Worm (Caenorhabditis elegans) whole organism, young adult: ENCODE measurements around the gene C17F4.8.

Source experiments
- F10E7.11 ChIP-seq: sonication (generic microtip); optimal IDR thresholded peaks from 2 replicates; lab custom pipeline; 2017; ENCODE audit warnings: mild to moderate bottlenecking, missing genetic modification characterization, moderate library complexity, missing compliant biosample characterization
- K11D2.4 ChIP-seq: fragments of 200-800 bp; sonication (Bioruptor generic); IDR thresholded peaks from 2 replicates; pipeline ENCODE4 v1.3.6; 2022; ENCODE audit warnings: missing genetic modification reagents, missing genetic modification characterization, missing compliant biosample characterization
- T07F8.4 ChIP-seq: sonication (generic microtip); optimal IDR thresholded peaks from 2 replicates; lab custom pipeline; 2016; ENCODE audit warnings: mild to moderate bottlenecking, missing genetic modification characterization, moderate library complexity, missing compliant biosample characterization
- Y53G8AR.9 ChIP-seq: fragments of 200-800 bp; sonication (Bioruptor generic); conservative IDR thresholded peaks from 2 replicates; pipeline ENCODE4 v1.3.6; 2022; ENCODE audit warnings: missing genetic modification reagents, missing genetic modification characterization, missing compliant biosample characterization
- ZK185.1 ChIP-seq: sonication (generic microtip); optimal IDR thresholded peaks from 2 replicates; lab custom pipeline; 2016; ENCODE audit warnings: mild to moderate bottlenecking, missing genetic modification characterization, missing compliant biosample characterization; ENCODE audit not compliant: poor library complexity, severe bottlenecking
- ama-1 ChIP-seq, 3 experiments: fragments of 150-350 bp in 1 of 3; sonication (generic microtip) in 2 of 3; optimal IDR thresholded peaks; 2 replicates each; lab custom pipeline; 2014 to 2018; ENCODE audit warnings: missing biosample characterization in 2 of 3, missing genetic modification characterization in 2 of 3, missing genetic modification reagents in 2 of 3
- cebp-1 ChIP-seq, 2 experiments: fragments of 200-800 bp in 1 of 2; sonication (Bioruptor generic) in 1 of 2; sonication (generic microtip) in 1 of 2; IDR thresholded peaks in 1 of 2; optimal IDR thresholded peaks in 1 of 2; 2 replicates each; pipeline versions ENCODE4 v1.3.6 to Lab custom; 2017 to 2022; ENCODE audit warnings: missing compliant biosample characterization in 2 of 2, missing genetic modification characterization in 2 of 2, mild to moderate bottlenecking in 1 of 2, missing genetic modification reagents in 1 of 2, moderate library complexity in 1 of 2
- ceh-100 ChIP-seq: fragments of 200-800 bp; sonication (Bioruptor generic); IDR thresholded peaks from 2 replicates; pipeline ENCODE4 v1.3.6; 2022; ENCODE audit warnings: missing genetic modification reagents, missing genetic modification characterization, missing compliant biosample characterization
- ceh-27 ChIP-seq: fragments of 200-800 bp; sonication (Bioruptor generic); optimal IDR thresholded peaks from 2 replicates; lab custom pipeline; 2018; ENCODE audit warnings: mild to moderate bottlenecking, missing genetic modification characterization, moderate library complexity, missing compliant biosample characterization
- ceh-91 ChIP-seq: fragments of 200-800 bp; sonication (Bioruptor generic); IDR thresholded peaks from 2 replicates; pipeline ENCODE4 v1.3.6; 2022; ENCODE audit warnings: missing genetic modification reagents, missing genetic modification characterization, missing compliant biosample characterization
- die-1 ChIP-seq: sonication (generic microtip); optimal IDR thresholded peaks from 2 replicates; lab custom pipeline; 2016; ENCODE audit warnings: missing genotype, mild to moderate bottlenecking, missing genetic modification characterization, missing compliant biosample characterization
- dpl-1 ChIP-seq: fragments of 150-350 bp; optimal IDR thresholded peaks from 2 replicates; lab custom pipeline; 2014; ENCODE audit warnings: missing biosample characterization, missing genetic modification reagents, missing genetic modification characterization
- efl-1 ChIP-seq: fragments of 150-350 bp; optimal IDR thresholded peaks from 2 replicates; lab custom pipeline; 2014; ENCODE audit warnings: missing biosample characterization, missing genetic modification reagents, missing genetic modification characterization
- egl-18 ChIP-seq: fragments of 200-800 bp; sonication (Bioruptor generic); IDR thresholded peaks from 2 replicates; pipeline ENCODE4 v1.3.6; 2022; ENCODE audit warnings: missing genetic modification reagents, missing genetic modification characterization, missing compliant biosample characterization
- him-1 ChIP-seq: sonication (generic microtip); optimal IDR thresholded peaks from 2 replicates; lab custom pipeline; 2016; ENCODE audit warnings: missing genotype, missing genetic modification reagents, missing genetic modification characterization, missing compliant biosample characterization
- lag-1 ChIP-seq: fragments of 200-800 bp; sonication (Bioruptor generic); IDR thresholded peaks from 2 replicates; pipeline ENCODE4 v1.3.6; 2022; ENCODE audit warnings: missing genetic modification reagents, missing genetic modification characterization, missing compliant biosample characterization
- lin-35 ChIP-seq, 3 experiments: fragments of 150-350 bp in 2 of 3; sonication (generic microtip) in 1 of 3; optimal IDR thresholded peaks; 2 replicates each; lab custom pipeline; 2014 to 2018; ENCODE audit warnings: missing biosample characterization in 3 of 3, missing genetic modification characterization in 3 of 3, missing genetic modification reagents in 3 of 3
- madf-8 ChIP-seq: fragments of 200-800 bp; sonication (Bioruptor generic); conservative IDR thresholded peaks from 2 replicates; pipeline ENCODE4 v1.3.6; 2022; ENCODE audit warnings: missing genetic modification reagents, missing genetic modification characterization, missing compliant biosample characterization
- mel-28 ChIP-seq: sonication (generic microtip); optimal IDR thresholded peaks from 2 replicates; lab custom pipeline; 2016; ENCODE audit warnings: borderline replicate concordance, mild to moderate bottlenecking, missing genetic modification characterization, missing compliant biosample characterization
- nhr-80 ChIP-seq: sonication (generic microtip); optimal IDR thresholded peaks from 2 replicates; lab custom pipeline; 2016; ENCODE audit warnings: missing genetic modification characterization, missing compliant biosample characterization
- pha-4 ChIP-seq: fragments of 150-350 bp; sonication (generic microtip); optimal IDR thresholded peaks from 2 replicates; lab custom pipeline; 2014; ENCODE audit warnings: missing biosample characterization, missing genetic modification reagents, missing genetic modification characterization
- rec-8 ChIP-seq, 2 experiments: sonication (generic microtip); optimal IDR thresholded peaks; 2 replicates each; lab custom pipeline; 2016; ENCODE audit warnings: mild to moderate bottlenecking in 2 of 2, missing genetic modification characterization in 2 of 2, missing genetic modification reagents in 2 of 2, missing genotype in 2 of 2, missing biosample characterization in 1 of 2, missing compliant biosample characterization in 1 of 2, moderate library complexity in 1 of 2
- repo-1 ChIP-seq: sonication (generic microtip); optimal IDR thresholded peaks from 2 replicates; lab custom pipeline; 2017; ENCODE audit warnings: mild to moderate bottlenecking, missing genetic modification characterization, missing compliant biosample characterization
- sea-2 ChIP-seq: fragments of 200-800 bp; sonication (Bioruptor generic); IDR thresholded peaks from 2 replicates; pipeline ENCODE4 v1.3.6; 2022; ENCODE audit warnings: missing genetic modification characterization, missing compliant biosample characterization
- snpc-1.3 ChIP-seq: sonication (generic microtip); optimal IDR thresholded peaks from 2 replicates; lab custom pipeline; 2017; ENCODE audit warnings: missing genetic modification characterization, mild to moderate bottlenecking, missing compliant biosample characterization, antibody characterized with exemption, moderate library complexity, missing genotype, missing genetic modification reagents; ENCODE audit not compliant: insufficient read depth
- snpc-3.4 ChIP-seq: sonication (generic microtip); optimal IDR thresholded peaks from 2 replicates; lab custom pipeline; 2017; ENCODE audit warnings: missing genetic modification characterization, mild to moderate bottlenecking, missing compliant biosample characterization, antibody characterized with exemption, moderate library complexity, missing genotype, missing genetic modification reagents
- snpc-4 ChIP-seq, 5 experiments: fragments of 150-350 bp in 1 of 5; sonication (generic microtip) in 4 of 5; optimal IDR thresholded peaks; 2 replicates each; lab custom pipeline; 2014 to 2018; ENCODE audit warnings: missing genetic modification characterization in 5 of 5, missing biosample characterization in 3 of 5, antibody characterized with exemption in 2 of 5, mild to moderate bottlenecking in 2 of 5, missing compliant biosample characterization in 2 of 5, missing genotype in 2 of 5, moderate library complexity in 2 of 5, missing genetic modification reagents in 1 of 5
- ztf-26 ChIP-seq: sonication (generic microtip); optimal IDR thresholded peaks from 2 replicates; lab custom pipeline; 2017; ENCODE audit warnings: missing genetic modification characterization, missing compliant biosample characterization
- ztf-3 ChIP-seq: fragments of 200-800 bp; sonication (Bioruptor generic); optimal IDR thresholded peaks from 2 replicates; lab custom pipeline; 2018; ENCODE audit warnings: mild to moderate bottlenecking, missing genetic modification characterization, missing compliant biosample characterization
- ztf-6 ChIP-seq: fragments of 200-800 bp; sonication (Bioruptor generic); IDR thresholded peaks from 2 replicates; pipeline ENCODE4 v1.3.6; 2022; ENCODE audit warnings: missing genetic modification reagents, missing genetic modification characterization, missing compliant biosample characterization

Gene C17F4.8

DNA sequence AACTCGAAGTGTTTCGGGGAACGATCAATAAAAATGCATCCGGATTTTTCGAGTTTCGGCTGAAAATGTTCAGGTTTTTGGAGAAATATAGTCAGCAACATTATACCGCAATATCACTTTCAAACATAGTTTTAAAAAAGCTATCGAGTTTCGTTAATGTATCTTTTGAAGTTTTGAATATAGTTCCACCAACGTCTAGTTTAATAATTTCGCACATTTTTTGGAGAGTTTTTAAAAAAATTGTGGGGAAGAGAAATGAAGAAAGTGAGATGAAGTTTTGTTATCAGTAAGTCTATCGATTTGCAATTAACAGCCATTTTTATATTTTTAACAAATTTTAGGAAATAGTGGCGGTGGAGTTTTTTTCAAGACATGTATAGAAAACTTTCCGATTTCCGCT lies 8.8 kb downstream of the C17F4.8 start, which contains the start of gene ZC239.17:
Gene ZC239.17 (minus strand): TSS at position 101 of the 400 bp plus-strand sequence.
- TF ChIP-seq him-1 (tag; lab: Kevin White, UChicago) (no peak), ceh-91 (GFP tag; lab: Robert Waterston, UW) (no peak), K11D2.4 (no peak), pha-4 (tag; lab: Kevin White, UChicago) (no peak), snpc-3.4 (tag; lab: Kevin White, UChicago) (no peak), snpc-4 (GFP tag; optimal IDR thresholded peaks at IDR 0.05; lab: Kevin White, UChicago) (no peak), snpc-4 (tag; optimal IDR thresholded peaks at IDR 0.05; lab: Kevin White, UChicago) (no peak), ztf-6 (no peak), egl-18 (GFP tag; lab: Robert Waterston, UW) (no peak), Y53G8AR.9 (no peak), snpc-1.3 (tag; lab: Kevin White, UChicago) (no peak), ztf-3 (no peak), lag-1 (GFP tag; lab: Robert Waterston, UW) (no peak), madf-8 (GFP tag; lab: Robert Waterston, UW) (no peak), ztf-26 (no peak), die-1 (tag; lab: Kevin White, UChicago) (no peak), repo-1 (tag; lab: Kevin White, UChicago) (no peak)

DNA sequence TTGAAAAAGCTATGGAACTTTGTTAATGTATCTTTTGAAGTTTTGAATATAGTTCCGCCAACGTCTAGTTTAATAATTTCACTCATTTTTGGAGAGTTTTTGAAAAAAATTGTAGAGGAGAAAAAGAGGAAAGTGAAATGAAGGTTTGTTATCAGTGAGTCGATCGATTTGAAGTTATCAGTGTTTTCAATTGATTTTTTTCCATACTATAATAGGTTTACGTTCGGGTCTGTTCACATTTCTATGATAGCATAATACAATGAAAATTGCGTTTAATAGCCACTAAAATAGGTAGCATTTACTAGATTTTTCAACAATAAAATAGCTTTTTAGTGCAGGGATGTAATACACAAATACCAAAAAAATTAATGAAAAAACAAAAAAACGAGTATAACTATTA lies 9.4 kb downstream of the C17F4.8 start, which contains the start of gene ZC239.16:
Gene ZC239.16 (minus strand): TSS at position 120 of the 400 bp plus-strand sequence.
- TF ChIP-seq ama-1 (optimal IDR thresholded peaks at IDR 0.05; lab: Kevin White, UChicago) (no peak), ama-1 (GFP tag; optimal IDR thresholded peaks at IDR 0.05; lab: Kevin White, UChicago) (no peak), nhr-80 (tag; lab: Kevin White, UChicago) (peak; percentile 13), lag-1 (GFP tag; lab: Robert Waterston, UW) (no peak), T07F8.4 (no peak), dpl-1 (no peak)

DNA sequence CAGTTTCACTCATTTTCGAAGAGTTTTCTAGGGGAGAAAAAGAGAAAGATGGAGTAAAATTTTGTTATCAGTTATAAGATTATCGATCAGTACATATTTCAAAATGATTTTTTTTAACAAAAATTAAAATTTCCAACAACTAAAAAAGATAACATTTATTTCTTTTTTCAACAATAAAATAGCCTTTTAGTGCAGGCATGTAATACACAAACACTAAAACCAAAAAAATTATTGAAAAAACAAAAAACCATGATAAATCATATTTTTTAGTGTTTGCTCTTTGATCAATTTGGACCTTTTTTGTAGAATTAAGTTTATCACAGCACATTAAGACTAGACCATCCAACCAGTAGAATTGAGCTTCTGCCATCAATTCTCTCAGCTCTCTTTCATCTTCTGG lies 10.0 kb downstream of the C17F4.8 start, which contains the start of gene ZC239.15:
Gene ZC239.15 (minus strand): TSS at position 101 of the 400 bp plus-strand sequence.
- no peak for TF ChIP-seq mel-28
- TF ChIP-seq F10E7.11 (tag; lab: Kevin White, UChicago): no peak
- TF ChIP-seq lin-35 (GFP tag; optimal IDR thresholded peaks at IDR 0.05; lab: Kevin White, UChicago): no peak
- no peak for TF ChIP-seq snpc-3.4 (tag; lab: Kevin White, UChicago)
- TF ChIP-seq ztf-26: no peak
- TF ChIP-seq efl-1 (GFP tag; lab: Kevin White, UChicago): no peak
- no peak for TF ChIP-seq ZK185.1 (tag; lab: Kevin White, UChicago)
- no peak for TF ChIP-seq ceh-27
- no peak for TF ChIP-seq ceh-100 (GFP tag; lab: Robert Waterston, UW)
- TF ChIP-seq rec-8 (tag; optimal IDR thresholded peaks at IDR 0.05; lab: Kevin White, UChicago): no peak
- no peak for TF ChIP-seq nhr-80 (tag; lab: Kevin White, UChicago)
- no peak for TF ChIP-seq sea-2

DNA sequence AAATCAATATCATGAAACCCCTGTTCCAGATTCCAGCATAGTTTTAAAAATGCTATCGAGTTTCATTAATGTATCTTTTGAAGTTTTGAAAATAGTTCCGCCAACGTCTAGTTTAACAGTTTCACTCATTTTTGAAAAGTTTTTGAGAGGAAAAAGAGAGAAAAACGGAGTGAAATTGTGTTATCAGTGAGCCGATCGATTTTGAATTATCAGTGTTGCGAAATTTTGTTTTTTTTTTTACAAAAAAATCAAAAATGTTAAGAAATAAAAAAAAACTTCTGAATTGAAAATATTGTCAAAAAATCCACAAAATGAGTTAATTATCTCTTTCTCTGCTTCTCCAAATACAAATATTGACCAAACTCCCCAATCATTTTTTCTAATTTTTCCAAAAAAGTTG lies 11.9 kb downstream of the C17F4.8 start, which contains the start of gene ZC239.13:
Gene ZC239.13 (minus strand): TSS at position 154 of the 400 bp plus-strand sequence.
- TF ChIP-seq cebp-1 (GFP tag; IDR thresholded peaks at IDR 0.05; lab: Robert Waterston, UW) (peak; percentile 74; the same call in 1 of the 2 replicates), cebp-1 (tag; optimal IDR thresholded peaks at IDR 0.05; lab: Kevin White, UChicago) (peak; percentile 78), ztf-26 (no peak)
